Worm (Caenorhabditis elegans): ENCODE data around the gene C14A4.8.

- TF ChIP-seq elt-2 (tag; optimal IDR thresholded peaks at IDR 0.05): peak; percentile 84
- no peak for TF ChIP-seq nhr-76 (tag; optimal IDR thresholded peaks at IDR 0.05)
- no peak for TF ChIP-seq eor-1 (tag; optimal IDR thresholded peaks at IDR 0.05)
- TF ChIP-seq unc-39 (tag; optimal IDR thresholded peaks at IDR 0.05): no peak
- no peak for TF ChIP-seq pha-4 (tag; optimal IDR thresholded peaks at IDR 0.05)
- TF ChIP-seq mdl-1 (tag; optimal IDR thresholded peaks at IDR 0.05): no peak
- TF ChIP-seq jun-1 (tag; optimal IDR thresholded peaks at IDR 0.05): peak; percentile 38
Measured at ce11 chrII:10627086-10627485, 29.1 kb upstream of the C14A4.8 start.
